Fruit fly (Drosophila melanogaster) whole organism, prepupa: ENCODE data around the gene sit.

Source experiments
- CG8319 ChIP-seq: fragments of 200-800 bp; sonication (Bioruptor generic); optimal IDR thresholded peaks from 3 replicates; lab custom pipeline; 2016; ENCODE audit warnings: missing biosample characterization, missing genetic modification characterization
- Met ChIP-seq: fragments of 200-800 bp; sonication (Bioruptor generic); optimal IDR thresholded peaks from 3 replicates; lab custom pipeline; 2016; ENCODE audit warnings: missing biosample characterization, missing genetic modification characterization
- OdsH ChIP-seq: fragments of 200-800 bp; sonication (Bioruptor generic); optimal IDR thresholded peaks from 3 replicates; lab custom pipeline; 2016; ENCODE audit warnings: missing biosample characterization, missing genetic modification characterization
- Sox15 ChIP-seq: fragments of 200-800 bp; sonication (Bioruptor generic); optimal IDR thresholded peaks from 3 replicates; lab custom pipeline; 2016; ENCODE audit warnings: missing biosample characterization, missing genetic modification characterization
- salr ChIP-seq, 2 experiments: fragments of 200-800 bp; sonication (Bioruptor generic); optimal IDR thresholded peaks; 3 replicates each; lab custom pipeline; 2016 to 2018; ENCODE audit warnings: missing biosample characterization in 2 of 2, missing genetic modification characterization in 2 of 2, mild to moderate bottlenecking in 1 of 2

DNA sequence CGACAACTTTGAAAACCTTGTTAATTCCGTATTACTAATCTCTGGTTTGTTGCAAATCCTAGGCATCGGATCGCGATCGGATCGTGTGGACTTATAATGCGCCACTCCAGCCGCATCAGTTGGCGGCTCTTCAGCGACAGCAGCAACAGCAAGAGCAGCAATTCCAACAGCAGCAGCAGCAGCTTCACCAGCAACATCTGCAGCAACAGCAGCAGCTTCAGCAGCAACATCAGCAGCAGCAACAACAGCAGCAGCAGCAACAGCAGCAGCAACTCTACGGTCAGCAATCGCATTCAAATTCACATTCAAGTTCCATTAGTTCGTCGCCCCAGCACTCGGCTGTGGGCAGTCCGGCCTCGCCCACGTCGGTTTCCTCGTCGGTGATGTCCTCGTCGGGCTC lies 40.4 kb upstream of the sit start:
- TF ChIP-seq CG8319 (GFP tag; lab: Kevin White, UChicago) (no peak), Sox15 (GFP tag; lab: Kevin White, UChicago) (no peak), salr (GFP tag; optimal IDR thresholded peaks at IDR 0.05; lab: Kevin White, UChicago) (no peak), OdsH (GFP tag; lab: Kevin White, UChicago) (no peak), Met (GFP tag; lab: Kevin White, UChicago) (no peak)
